Worm (Caenorhabditis elegans) whole organism, late embryonic: ENCODE measurements around the gene F54D12.2.
"Not testable (repeated sequence)": the region's sequence is repeated elsewhere in the genome, so short reads cannot be mapped to it uniquely, and the experiment has no call there.

Source experiments
- ceh-6 ChIP-seq: fragments of 200-800 bp; sonication (Bioruptor generic); optimal IDR thresholded peaks from 2 replicates; lab custom pipeline; 2018; ENCODE audit warnings: mild to moderate bottlenecking, missing genetic modification characterization, missing compliant biosample characterization
- ceh-9 ChIP-seq: sonication (generic microtip); optimal IDR thresholded peaks from 2 replicates; lab custom pipeline; 2016; ENCODE audit warnings: mild to moderate bottlenecking, missing genetic modification characterization, inconsistent platforms, missing compliant biosample characterization
- dve-1 ChIP-seq: sonication (generic microtip); optimal IDR thresholded peaks from 2 replicates; lab custom pipeline; 2017; ENCODE audit warnings: antibody characterized with exemption, mild to moderate bottlenecking, missing genetic modification characterization, missing compliant biosample characterization
- elt-2 ChIP-seq: sonication (generic microtip); optimal IDR thresholded peaks from 2 replicates; lab custom pipeline; 2016; ENCODE audit warnings: missing genetic modification reagents, missing genetic modification characterization, missing compliant biosample characterization
- ets-4 ChIP-seq: sonication (generic microtip); optimal IDR thresholded peaks from 2 replicates; lab custom pipeline; 2016; ENCODE audit warnings: missing genetic modification characterization, missing compliant biosample characterization
- hlh-13 ChIP-seq: fragments of 200-800 bp; sonication (Bioruptor generic); optimal IDR thresholded peaks from 2 replicates; lab custom pipeline; 2018; ENCODE audit warnings: mild to moderate bottlenecking, missing genetic modification characterization, missing compliant biosample characterization
- lim-6 ChIP-seq: sonication (generic microtip); optimal IDR thresholded peaks from 2 replicates; lab custom pipeline; 2016; ENCODE audit warnings: missing genetic modification characterization, missing compliant biosample characterization
- lin-11 ChIP-seq: fragments of 200-800 bp; sonication (Bioruptor generic); optimal IDR thresholded peaks from 2 replicates; lab custom pipeline; 2018; ENCODE audit warnings: mild to moderate bottlenecking, missing genetic modification characterization, missing compliant biosample characterization
- mec-3 ChIP-seq: sonication (generic microtip); optimal IDR thresholded peaks from 2 replicates; lab custom pipeline; 2016; ENCODE audit warnings: borderline replicate concordance, missing genetic modification characterization, missing compliant biosample characterization
- pat-9 ChIP-seq: fragments of 200-800 bp; sonication (Bioruptor generic); optimal IDR thresholded peaks from 2 replicates; lab custom pipeline; 2018; ENCODE audit warnings: mild to moderate bottlenecking, missing genetic modification characterization, moderate library complexity, missing compliant biosample characterization
- pqm-1 ChIP-seq: sonication (generic microtip); optimal IDR thresholded peaks from 2 replicates; lab custom pipeline; 2016; ENCODE audit warnings: missing genetic modification characterization, missing compliant biosample characterization
- ttx-3 ChIP-seq: sonication (generic microtip); optimal IDR thresholded peaks from 2 replicates; lab custom pipeline; 2016; ENCODE audit warnings: missing genetic modification reagents, missing genetic modification characterization, missing compliant biosample characterization
- unc-42 ChIP-seq: sonication (generic microtip); optimal IDR thresholded peaks from 2 replicates; lab custom pipeline; 2016; ENCODE audit warnings: missing genotype, missing genetic modification characterization, missing compliant biosample characterization

Gene F54D12.2

ce11 chrII:1441479-1441878 lies 43.0 kb downstream of the F54D12.2 start:
- TF ChIP-seq mec-3 (tag; lab: Kevin White, UChicago) (peak; percentile 66), ttx-3 (tag; lab: Kevin White, UChicago) (no peak)

DNA sequence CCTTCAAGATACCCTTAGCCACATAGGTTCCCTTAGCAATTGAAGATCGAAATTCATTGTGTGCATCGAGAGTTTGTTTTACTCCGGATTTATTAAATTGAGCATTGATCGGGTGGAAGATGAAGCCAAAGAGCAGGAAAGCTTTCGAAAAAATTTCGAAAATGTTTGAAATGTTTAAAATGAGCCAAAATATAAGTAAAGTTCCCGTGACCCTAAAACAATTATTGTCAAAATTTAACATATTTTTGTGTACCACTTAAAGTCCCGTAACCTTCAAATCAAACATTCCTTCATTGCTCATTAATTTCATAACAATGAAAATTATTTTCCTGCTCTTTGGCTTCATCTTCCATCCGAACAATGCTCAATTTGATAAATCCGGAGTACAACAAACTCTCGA lies 46.4 kb downstream of the F54D12.2 start, which contains the start of gene scl-17:
scl-17 (plus strand) TSS at position 301 of the 400 bp plus-strand sequence.
- TF ChIP-seq dve-1 (tag; lab: Kevin White, UChicago) (no peak), ceh-6 (no peak), hlh-13 (GFP tag; lab: Kevin White, UChicago) (no peak), pqm-1 (tag; lab: Kevin White, UChicago) (no peak), lim-6 (tag; lab: Kevin White, UChicago) (no peak), ceh-9 (tag; lab: Kevin White, UChicago) (no peak), unc-42 (tag; lab: Kevin White, UChicago) (no peak), lin-11 (tag; lab: Kevin White, UChicago) (no peak)
- TF ChIP-seq, all 69 proteins: peak for 0

DNA sequence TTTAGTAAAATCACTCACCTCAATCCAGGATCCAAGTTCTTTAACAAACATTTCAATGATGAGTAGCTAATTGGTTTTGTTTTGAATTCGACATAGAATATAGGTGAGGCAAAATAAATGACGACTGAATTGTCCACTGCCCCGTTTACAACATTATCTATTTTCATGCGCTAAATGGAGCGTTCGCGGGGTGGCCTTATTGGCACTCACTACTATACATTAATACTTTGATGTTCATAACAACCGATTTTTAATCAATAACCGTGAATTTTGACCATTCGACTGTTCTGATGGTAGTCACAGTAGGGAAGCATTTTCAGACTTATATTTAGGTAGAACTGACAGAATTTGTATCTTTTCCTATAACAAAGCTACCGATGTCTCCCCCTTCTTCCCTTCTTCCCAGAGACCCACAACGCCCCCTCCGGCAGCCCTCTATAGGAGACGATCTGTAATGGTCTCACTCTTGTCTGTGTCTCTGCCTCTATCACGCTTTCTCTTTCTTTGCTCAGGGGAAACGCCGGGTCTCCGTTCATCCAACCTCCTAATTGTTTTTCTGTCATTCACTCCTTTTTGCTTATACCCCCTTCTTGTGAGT lies 48.3 kb downstream of the F54D12.2 start, which contains the start of gene Y51H7C.12:
Y51H7C.12 (minus strand) TSS at position 51 of the 598 bp plus-strand sequence.
- not testable (repeated sequence) for TF ChIP-seq elt-2 (tag; lab: Kevin White, UChicago); pat-9 (tag; lab: Kevin White, UChicago); ets-4
- TF ChIP-seq, all 69 proteins: peak for 0; not testable (repeated sequence) for 69
